Fruit fly (Drosophila melanogaster) whole organism, wandering third instar larva: ENCODE measurements around the gene CG14275.
A peak's percentile ranks its signal among the peaks of the same experiment; 100 is the strongest.

Experiments
- Abd-B ChIP-seq: fragments of >200 bp; optimal IDR thresholded peaks from 2 replicates; lab custom pipeline; 2017; ENCODE audit warnings: missing biosample characterization, missing genetic modification characterization
- CG32264 ChIP-seq: fragments of 200-800 bp; sonication (Bioruptor generic); optimal IDR thresholded peaks from 2 replicates; lab custom pipeline; 2016; ENCODE audit warnings: missing biosample characterization, missing genetic modification characterization
- CG9705 ChIP-seq: fragments of 200-800 bp; sonication (Bioruptor generic); optimal IDR thresholded peaks from 2 replicates; lab custom pipeline; 2018; ENCODE audit warnings: missing biosample characterization, mild to moderate bottlenecking, missing genetic modification characterization
- CrebA ChIP-seq: fragments of 200-800 bp; sonication (Bioruptor generic); optimal IDR thresholded peaks from 2 replicates; lab custom pipeline; 2016; ENCODE audit warnings: missing biosample characterization, mild to moderate bottlenecking, missing genetic modification characterization, borderline replicate concordance
- Dfd ChIP-seq: fragments of >200 bp; optimal IDR thresholded peaks from 2 replicates; lab custom pipeline; 2017; ENCODE audit warnings: missing biosample characterization, missing genetic modification characterization
- Dif ChIP-seq: fragments of 200-275, 200-300 bp; sonication (Bioruptor generic); optimal IDR thresholded peaks from 2 replicates; lab custom pipeline; 2018; ENCODE audit warnings: missing biosample characterization, missing genetic modification characterization; ENCODE audit not compliant: partially characterized antibody
- GATAd ChIP-seq: sonication (Bioruptor generic); optimal IDR thresholded peaks from 2 replicates; lab custom pipeline; 2016; ENCODE audit warnings: missing biosample characterization, missing genetic modification characterization
- HLH106 ChIP-seq: fragments of 200-800 bp; optimal IDR thresholded peaks from 3 replicates; lab custom pipeline; 2019; ENCODE audit warnings: missing biosample characterization, mild to moderate bottlenecking, missing genetic modification characterization, moderate library complexity
- Hnf4 ChIP-seq: fragments of 200-800 bp; sonication (Bioruptor generic); optimal IDR thresholded peaks from 2 replicates; lab custom pipeline; 2016; ENCODE audit warnings: missing biosample characterization, mild to moderate bottlenecking, missing genetic modification characterization
- Hr78 ChIP-seq: fragments of >200 bp; optimal IDR thresholded peaks from 2 replicates; lab custom pipeline; 2017; ENCODE audit warnings: missing biosample characterization, missing genetic modification characterization
- Hr83 ChIP-seq: fragments of 200-300 bp; sonication (Bioruptor generic); optimal IDR thresholded peaks from 2 replicates; lab custom pipeline; 2016; ENCODE audit warnings: missing biosample characterization, mild to moderate bottlenecking, missing genetic modification characterization, moderate library complexity; ENCODE audit not compliant: poor library complexity, severe bottlenecking
- Jra ChIP-seq: sonication (Bioruptor generic); optimal IDR thresholded peaks from 2 replicates; lab custom pipeline; 2016; ENCODE audit warnings: missing biosample characterization, missing genetic modification characterization
- Mio ChIP-seq: sonication (Bioruptor generic); optimal IDR thresholded peaks from 2 replicates; lab custom pipeline; 2016; ENCODE audit warnings: missing biosample characterization, missing genetic modification characterization
- Myc ChIP-seq: fragments of >200 bp; optimal IDR thresholded peaks from 2 replicates; lab custom pipeline; 2017
- N ChIP-seq: fragments of >200 bp; optimal IDR thresholded peaks from 2 replicates; lab custom pipeline; 2018; ENCODE audit warnings: missing biosample characterization, missing external identifiers, missing genetic modification characterization
- OdsH ChIP-seq: fragments of 200-800 bp; sonication (Bioruptor generic); optimal IDR thresholded peaks from 2 replicates; lab custom pipeline; 2016; ENCODE audit warnings: missing biosample characterization, mild to moderate bottlenecking, missing genetic modification characterization
- Rel ChIP-seq, 2 experiments: fragments of 200-800 bp; sonication (Bioruptor generic) in 1 of 2; optimal IDR thresholded peaks; 2 replicates in 1 of 2; 3 replicates in 1 of 2; lab custom pipeline; 2016 to 2019; ENCODE audit warnings: mild to moderate bottlenecking in 2 of 2, missing biosample characterization in 2 of 2, missing genetic modification characterization in 2 of 2, moderate library complexity in 1 of 2
- Sp1 ChIP-seq: fragments of 200-800 bp; sonication (Bioruptor generic); optimal IDR thresholded peaks from 3 replicates; lab custom pipeline; 2019; ENCODE audit warnings: missing biosample characterization, mild to moderate bottlenecking, missing genetic modification characterization, moderate library complexity
- Vsx2 ChIP-seq: fragments of 200-300, 225-300 bp; sonication (Bioruptor generic); optimal IDR thresholded peaks from 2 replicates; lab custom pipeline; 2018; ENCODE audit warnings: missing biosample characterization, missing genetic modification characterization; ENCODE audit not compliant: partially characterized antibody
- br ChIP-seq: fragments of 200-800 bp; sonication (Bioruptor generic); optimal IDR thresholded peaks from 2 replicates; lab custom pipeline; 2016; ENCODE audit warnings: missing biosample characterization, missing genetic modification characterization
- brk ChIP-seq: fragments of 200-800 bp; sonication (Bioruptor generic); optimal IDR thresholded peaks from 2 replicates; lab custom pipeline; 2016; ENCODE audit warnings: missing biosample characterization, mild to moderate bottlenecking, missing genetic modification characterization
- dl ChIP-seq, 2 experiments: fragments of 175-275, 200-275 bp in 1 of 2; fragments of 200-275 bp in 1 of 2; sonication (Bioruptor generic); optimal IDR thresholded peaks; lab custom pipeline; 2018; ENCODE audit warnings: mild to moderate bottlenecking in 2 of 2, missing biosample characterization in 2 of 2, missing genetic modification characterization in 2 of 2, moderate library complexity in 2 of 2; ENCODE audit not compliant: partially characterized antibody in 2 of 2, insufficient read depth in 1 of 2
- dmrt93B ChIP-seq: fragments of 200-800 bp; sonication (Bioruptor generic); optimal IDR thresholded peaks from 2 replicates; lab custom pipeline; 2018; ENCODE audit warnings: missing biosample characterization, mild to moderate bottlenecking, missing genetic modification characterization
- dsf ChIP-seq: sonication (Bioruptor generic); optimal IDR thresholded peaks from 2 replicates; lab custom pipeline; 2016; ENCODE audit warnings: missing biosample characterization, missing genetic modification characterization, borderline replicate concordance
- ey ChIP-seq: fragments of 200-800 bp; sonication (Bioruptor generic); optimal IDR thresholded peaks from 2 replicates; lab custom pipeline; 2016; ENCODE audit warnings: missing biosample characterization, missing genetic modification characterization
- foxo ChIP-seq, 2 experiments: fragments of 200-800 bp; sonication (Bioruptor generic); optimal IDR thresholded peaks; 2 replicates in 1 of 2; 3 replicates in 1 of 2; lab custom pipeline; 2016 to 2017; ENCODE audit warnings: missing biosample characterization in 2 of 2, missing genetic modification characterization in 2 of 2
- fru ChIP-seq: fragments of 200-800 bp; sonication (Bioruptor generic); optimal IDR thresholded peaks from 3 replicates; lab custom pipeline; 2016; ENCODE audit warnings: missing biosample characterization, mild to moderate bottlenecking, missing genetic modification characterization
- h ChIP-seq: fragments of 200-800 bp; sonication (Bioruptor generic); optimal IDR thresholded peaks from 3 replicates; lab custom pipeline; 2016; ENCODE audit warnings: missing biosample characterization, mild to moderate bottlenecking, missing genetic modification characterization
- jim ChIP-seq: fragments of 175-275, 200-325 bp; sonication (Bioruptor generic); optimal IDR thresholded peaks from 2 replicates; lab custom pipeline; 2016; ENCODE audit warnings: missing biosample characterization, mild to moderate bottlenecking, missing genetic modification characterization
- lola ChIP-seq: fragments of >200 bp; optimal IDR thresholded peaks from 2 replicates; lab custom pipeline; 2017; ENCODE audit warnings: missing biosample characterization, missing genetic modification characterization
- pan ChIP-seq: fragments of >200 bp; optimal IDR thresholded peaks from 2 replicates; lab custom pipeline; 2017
- psq ChIP-seq: fragments of 200-800 bp; sonication (Bioruptor generic); optimal IDR thresholded peaks from 3 replicates; lab custom pipeline; 2017; ENCODE audit warnings: missing biosample characterization, mild to moderate bottlenecking, missing genetic modification characterization, moderate library complexity
- rgr ChIP-seq: fragments of 200-800 bp; sonication (Bioruptor generic); optimal IDR thresholded peaks from 3 replicates; lab custom pipeline; 2016; ENCODE audit warnings: missing biosample characterization, mild to moderate bottlenecking, missing genetic modification characterization
- sage ChIP-seq: fragments of 200-800 bp; sonication (Bioruptor generic); optimal IDR thresholded peaks from 2 replicates; lab custom pipeline; 2016; ENCODE audit warnings: missing biosample characterization, mild to moderate bottlenecking, missing genetic modification characterization
- sv ChIP-seq: fragments of 200-800 bp; sonication (Bioruptor generic); optimal IDR thresholded peaks from 3 replicates; lab custom pipeline; 2016; ENCODE audit warnings: missing biosample characterization, missing genetic modification characterization
- tai ChIP-seq: sonication (Bioruptor generic); optimal IDR thresholded peaks from 2 replicates; lab custom pipeline; 2016; ENCODE audit warnings: missing biosample characterization, missing genetic modification characterization
- usp ChIP-seq: fragments of >200 bp; optimal IDR thresholded peaks from 2 replicates; lab custom pipeline; 2017; ENCODE audit warnings: missing biosample characterization, missing genetic modification characterization
- woc ChIP-seq: sonication (Bioruptor generic); optimal IDR thresholded peaks from 2 replicates; lab custom pipeline; 2016; ENCODE audit warnings: missing biosample characterization, mild to moderate bottlenecking, missing genetic modification characterization

CG14275 gene

DNA sequence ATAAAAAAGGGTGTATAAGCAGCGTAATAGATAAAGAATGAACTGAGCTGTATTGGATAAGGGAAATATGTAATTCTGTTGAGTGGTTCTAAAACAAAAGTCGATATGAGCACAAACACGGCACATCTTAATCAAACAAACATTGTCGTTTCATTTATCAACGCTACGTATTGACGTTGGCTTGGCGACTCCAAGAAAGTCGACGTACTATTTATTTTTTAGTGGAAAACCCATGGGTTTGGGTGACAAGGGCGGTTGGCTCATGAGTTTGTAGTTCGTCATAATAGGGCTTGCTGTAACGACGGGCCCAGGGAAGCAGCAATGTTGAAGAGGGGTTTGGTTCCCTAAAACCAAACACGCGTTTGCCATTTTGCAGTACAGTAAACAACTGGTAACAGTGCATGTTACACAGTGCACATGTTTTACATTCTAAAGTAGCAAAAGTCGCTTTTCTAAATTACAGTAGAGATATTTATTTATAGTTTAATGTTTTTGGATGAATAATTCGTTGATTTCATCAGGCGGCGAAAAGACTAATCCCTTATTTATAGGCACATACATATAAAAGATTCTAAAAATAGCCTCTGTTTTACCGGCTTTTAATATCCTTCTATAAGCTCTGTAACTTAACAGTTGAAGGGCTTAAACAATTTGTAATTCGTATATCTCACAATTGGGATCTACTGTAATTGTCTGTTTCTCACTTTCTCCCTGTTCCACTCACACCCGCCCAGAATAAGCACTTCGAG lies 34.1 kb downstream of the CG14275 start:
- TF ChIP-seq dl (GFP tag; optimal IDR thresholded peaks at IDR 0.05; lab: Kevin White, UChicago; ENCODE audit: insufficient read depth in 1 of 2, partially characterized antibody in 2 of 2) (no peak), Dif (GFP tag; lab: Kevin White, UChicago) (no peak), lola (GFP tag; lab: Kevin White, UChicago) (no peak), Hr83 (no peak), Mio (GFP tag; lab: Kevin White, UChicago) (no peak), h (GFP tag; lab: Kevin White, UChicago) (peak; percentile 70), psq (GFP tag; lab: Kevin White, UChicago) (peak; percentile 59), Hnf4 (GFP tag; lab: Kevin White, UChicago) (peak; percentile 1), Dfd (GFP tag; lab: Kevin White, UChicago) (no peak), dmrt93B (GFP tag; lab: Kevin White, UChicago) (peak; percentile 28), tai (GFP tag; lab: Kevin White, UChicago) (no peak), CG9705 (GFP tag; lab: Kevin White, UChicago) (peak; percentile 7), woc (peak; percentile 35), CG32264 (no peak), GATAd (no peak), sage (GFP tag; lab: Kevin White, UChicago) (no peak), rgr (GFP tag; lab: Kevin White, UChicago) (peak; percentile 17), Myc (lab: Kevin White, UChicago) (no peak), fru (GFP tag; lab: Kevin White, UChicago) (peak; percentile 75), dsf (GFP tag; lab: Kevin White, UChicago) (no peak), OdsH (GFP tag; lab: Kevin White, UChicago) (peak; percentile 36), ey (GFP tag; lab: Kevin White, UChicago) (peak; percentile 64), Sp1 (GFP tag; lab: Kevin White, UChicago) (peak; percentile 33), br (GFP tag; lab: Kevin White, UChicago) (peak; percentile 46), Vsx2 (GFP tag; lab: Kevin White, UChicago) (no peak), Rel (GFP tag; optimal IDR thresholded peaks at IDR 0.05; lab: Kevin White, UChicago) (no peak), Rel (tag; optimal IDR thresholded peaks at IDR 0.05; lab: Kevin White, UChicago) (no peak), jim (GFP tag; lab: Kevin White, UChicago) (no peak), N (GFP tag; lab: Kevin White, UChicago) (no peak), HLH106 (tag; lab: Kevin White, UChicago) (peak; percentile 59), sv (no peak), CrebA (GFP tag; lab: Kevin White, UChicago) (no peak), pan (no peak), Hr78 (GFP tag; lab: Kevin White, UChicago) (no peak), Abd-B (GFP tag; lab: Kevin White, UChicago) (no peak), foxo (GFP tag; optimal IDR thresholded peaks at IDR 0.05; lab: Kevin White, UChicago) (peak in 1 of 2 experiments; percentile 49), Jra (GFP tag; lab: Kevin White, UChicago) (no peak), brk (no peak), usp (GFP tag; lab: Kevin White, UChicago) (no peak)

DNA sequence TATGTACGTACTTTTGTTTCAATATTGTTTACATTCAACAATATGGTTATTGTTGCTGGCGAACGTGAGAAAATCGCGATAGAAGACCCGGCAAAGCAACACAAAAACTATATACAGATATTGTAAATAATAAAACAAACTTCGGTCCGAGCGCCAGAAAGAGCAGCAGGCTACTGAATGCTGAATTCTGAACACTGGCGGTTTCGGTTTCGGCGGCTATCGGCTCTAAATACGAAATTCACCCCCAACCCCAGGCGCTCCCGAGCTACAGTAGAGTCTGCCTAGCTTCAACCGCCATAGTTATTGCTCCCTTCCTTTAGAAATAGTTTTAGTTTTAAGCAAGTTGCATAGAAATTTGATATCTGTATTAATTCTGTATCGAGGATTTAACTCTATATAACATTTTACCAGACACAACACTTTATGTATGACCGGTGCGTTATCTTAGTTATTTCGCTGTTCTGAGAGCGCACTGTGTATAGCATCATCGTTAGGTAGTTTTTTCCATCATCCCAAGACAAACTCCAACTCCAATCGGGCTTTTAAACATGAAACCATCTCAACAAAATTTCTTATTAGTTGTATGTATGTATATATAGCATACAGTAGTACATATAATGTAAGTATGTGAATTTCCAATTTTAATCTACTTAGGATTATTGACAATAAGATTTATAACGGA lies 35.2 kb downstream of the CG14275 start, which contains the start of gene CG7627:
Gene CG7627 (minus strand): TSS at position 197 of the 682 bp plus-strand sequence.
- TF ChIP-seq usp (GFP tag; lab: Kevin White, UChicago) (no peak), woc (peak; percentile 93), psq (GFP tag; lab: Kevin White, UChicago) (peak; percentile 82), Myc (lab: Kevin White, UChicago) (no peak), Hnf4 (GFP tag; lab: Kevin White, UChicago) (peak; percentile 86), fru (GFP tag; lab: Kevin White, UChicago) (peak; percentile 89), brk (peak; percentile 72), foxo (GFP tag; optimal IDR thresholded peaks at IDR 0.05; lab: Kevin White, UChicago) (peak in 1 of 2 experiments; percentile 90), Hr78 (GFP tag; lab: Kevin White, UChicago) (no peak), CG9705 (GFP tag; lab: Kevin White, UChicago) (peak; percentile 53), h (GFP tag; lab: Kevin White, UChicago) (peak; percentile 89), N (GFP tag; lab: Kevin White, UChicago) (no peak), sage (GFP tag; lab: Kevin White, UChicago) (peak; percentile 48), OdsH (GFP tag; lab: Kevin White, UChicago) (peak; percentile 91), dmrt93B (GFP tag; lab: Kevin White, UChicago) (peak; percentile 66), CG32264 (peak; percentile 62), Mio (GFP tag; lab: Kevin White, UChicago) (no peak), Dif (GFP tag; lab: Kevin White, UChicago) (peak; percentile 33), Rel (GFP tag; optimal IDR thresholded peaks at IDR 0.05; lab: Kevin White, UChicago) (no peak), Rel (tag; optimal IDR thresholded peaks at IDR 0.05; lab: Kevin White, UChicago) (peak; percentile 41), rgr (GFP tag; lab: Kevin White, UChicago) (peak; percentile 86), tai (GFP tag; lab: Kevin White, UChicago) (peak; percentile 63), jim (GFP tag; lab: Kevin White, UChicago) (no peak), br (GFP tag; lab: Kevin White, UChicago) (peak; percentile 85), Sp1 (GFP tag; lab: Kevin White, UChicago) (peak; percentile 74), CrebA (GFP tag; lab: Kevin White, UChicago) (no peak), sv (peak; percentile 66), lola (GFP tag; lab: Kevin White, UChicago) (no peak), Vsx2 (GFP tag; lab: Kevin White, UChicago) (peak; percentile 49), GATAd (no peak), Jra (GFP tag; lab: Kevin White, UChicago) (peak; percentile 83), Hr83 (peak; percentile 49), pan (no peak), Dfd (GFP tag; lab: Kevin White, UChicago) (no peak), HLH106 (tag; lab: Kevin White, UChicago) (peak; percentile 80), ey (GFP tag; lab: Kevin White, UChicago) (peak; percentile 90)
